Fruit fly (Drosophila melanogaster): ENCODE data around the gene CG5665.

CG5665 gene

dm6 chr3L:20375878-20376563 is 17.7 kb downstream of the CG5665 start, which contains the start of the genes Ide and RhoBTB:
Gene Ide, minus strand, starts transcription at chr3L:20375896.
Gene RhoBTB, plus strand, starts transcription at chr3L:20376242.
- TF ChIP-seq dl (GFP tag; optimal IDR thresholded peaks at IDR 0.05; ENCODE audit: insufficient read depth in 1 of 2, partially characterized antibody in 2 of 2) (no peak), Dif (GFP tag; optimal IDR thresholded peaks at IDR 0.05; ENCODE audit: partially characterized antibody) (no peak), Dfd (GFP tag; optimal IDR thresholded peaks at IDR 0.05) (no peak), GATAd (GFP tag; optimal IDR thresholded peaks at IDR 0.05) (peak; percentile 33), pan (optimal IDR thresholded peaks at IDR 0.05) (no peak), Vsx2 (GFP tag; optimal IDR thresholded peaks at IDR 0.05; ENCODE audit: partially characterized antibody) (no peak), ey (GFP tag; optimal IDR thresholded peaks at IDR 0.05) (peak; percentile 86), CrebA (GFP tag; optimal IDR thresholded peaks at IDR 0.05; ENCODE audit: borderline replicate concordance) (no peak), Abd-B (GFP tag; optimal IDR thresholded peaks at IDR 0.05) (no peak), foxo (GFP tag; optimal IDR thresholded peaks at IDR 0.05) (peak; percentile 26 to 89), CG32264 (GFP tag; optimal IDR thresholded peaks at IDR 0.05) (peak; percentile 25), OdsH (GFP tag; optimal IDR thresholded peaks at IDR 0.05) (peak; percentile 58), Mio (GFP tag; optimal IDR thresholded peaks at IDR 0.05) (no peak), Myc (optimal IDR thresholded peaks at IDR 0.05) (no peak), woc (GFP tag; optimal IDR thresholded peaks at IDR 0.05) (peak; percentile 83), sage (GFP tag; optimal IDR thresholded peaks at IDR 0.05) (no peak), Hnf4 (GFP tag; optimal IDR thresholded peaks at IDR 0.05) (peak; percentile 66), Jra (GFP tag; optimal IDR thresholded peaks at IDR 0.05) (no peak), lola (GFP tag; optimal IDR thresholded peaks at IDR 0.05) (no peak), tai (GFP tag; optimal IDR thresholded peaks at IDR 0.05) (no peak), HLH106 (tag; optimal IDR thresholded peaks at IDR 0.05) (peak; percentile 91), CG9705 (GFP tag; optimal IDR thresholded peaks at IDR 0.05) (peak; percentile 86), usp (GFP tag; optimal IDR thresholded peaks at IDR 0.05) (no peak), Hr78 (GFP tag; optimal IDR thresholded peaks at IDR 0.05) (no peak), Hr83 (GFP tag; optimal IDR thresholded peaks at IDR 0.05; ENCODE audit: poor library complexity, severe bottlenecking) (peak; percentile 37), N (GFP tag; optimal IDR thresholded peaks at IDR 0.05) (no peak), brk (GFP tag; optimal IDR thresholded peaks at IDR 0.05) (no peak), fru (GFP tag; optimal IDR thresholded peaks at IDR 0.05) (peak; percentile 84), dsf (GFP tag; optimal IDR thresholded peaks at IDR 0.05; ENCODE audit: borderline replicate concordance) (no peak), jim (GFP tag; optimal IDR thresholded peaks at IDR 0.05) (no peak), dmrt93B (GFP tag; optimal IDR thresholded peaks at IDR 0.05) (peak; percentile 66), h (GFP tag; optimal IDR thresholded peaks at IDR 0.05) (peak; percentile 83), sv (GFP tag; optimal IDR thresholded peaks at IDR 0.05) (peak; percentile 86), Sp1 (GFP tag; optimal IDR thresholded peaks at IDR 0.05) (peak; percentile 77), Rel (GFP tag; optimal IDR thresholded peaks at IDR 0.05) (no peak), Rel (tag; optimal IDR thresholded peaks at IDR 0.05) (peak; percentile 98), br (GFP tag; optimal IDR thresholded peaks at IDR 0.05) (peak; percentile 81), psq (GFP tag; optimal IDR thresholded peaks at IDR 0.05) (peak; percentile 69), rgr (GFP tag; optimal IDR thresholded peaks at IDR 0.05) (peak; percentile 83)

DNA sequence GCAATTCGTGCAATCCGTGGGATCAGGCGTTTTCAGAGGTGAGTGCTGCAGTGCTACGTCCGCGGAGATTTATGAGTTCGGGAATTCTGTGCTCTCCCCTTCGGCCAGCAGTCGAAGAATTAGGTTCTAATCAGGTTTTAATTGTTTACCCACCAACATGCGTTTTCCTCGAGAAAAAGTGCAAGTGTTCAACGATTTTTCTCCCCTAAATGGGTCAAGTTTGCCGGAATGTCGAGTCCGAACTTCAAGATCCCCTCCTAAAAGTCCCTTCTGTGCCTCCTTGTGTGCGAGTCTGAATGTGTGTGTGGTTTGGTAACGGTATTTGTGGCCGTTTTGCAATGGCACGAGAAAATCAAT is 18.2 kb downstream of the CG5665 start:
- TF ChIP-seq Hnf4 (GFP tag; optimal IDR thresholded peaks at IDR 0.05) (no peak), psq (GFP tag; optimal IDR thresholded peaks at IDR 0.05) (no peak), ey (GFP tag; optimal IDR thresholded peaks at IDR 0.05) (no peak), brk (GFP tag; optimal IDR thresholded peaks at IDR 0.05) (no peak), br (GFP tag; optimal IDR thresholded peaks at IDR 0.05) (no peak), h (GFP tag; optimal IDR thresholded peaks at IDR 0.05) (no peak), Dif (GFP tag; optimal IDR thresholded peaks at IDR 0.05; ENCODE audit: partially characterized antibody) (no peak), Hr83 (GFP tag; optimal IDR thresholded peaks at IDR 0.05; ENCODE audit: poor library complexity, severe bottlenecking) (no peak), rgr (GFP tag; optimal IDR thresholded peaks at IDR 0.05) (no peak), Jra (GFP tag; optimal IDR thresholded peaks at IDR 0.05) (no peak), Mio (GFP tag; optimal IDR thresholded peaks at IDR 0.05) (no peak)
